Worm (Caenorhabditis elegans) whole organism, L2 larva: ENCODE results near the gene F38E9.4.

Experiments used
- ZK546.5 ChIP-seq: sonication (generic microtip); optimal IDR thresholded peaks from 2 replicates; lab custom pipeline; 2017; ENCODE audit warnings: missing biosample characterization, missing genetic modification characterization
- lsy-2 ChIP-seq, 2 experiments: fragments of 150-350 bp in 1 of 2; sonication (generic microtip) in 1 of 2; optimal IDR thresholded peaks; 2 replicates each; lab custom pipeline; 2014 to 2017; ENCODE audit warnings: missing biosample characterization in 2 of 2, missing genetic modification characterization in 2 of 2
- nhr-237 ChIP-seq: fragments of 150-350 bp; optimal IDR thresholded peaks from 2 replicates; lab custom pipeline; 2014; ENCODE audit warnings: missing biosample characterization, missing genetic modification characterization
- unc-62 ChIP-seq: fragments of 150-350 bp; optimal IDR thresholded peaks from 2 replicates; lab custom pipeline; 2014; ENCODE audit warnings: missing biosample characterization, missing genetic modification reagents, missing genetic modification characterization
- zag-1 ChIP-seq: fragments of 150-350 bp; optimal IDR thresholded peaks from 2 replicates; lab custom pipeline; 2014; ENCODE audit warnings: missing biosample characterization, missing genetic modification characterization
- ztf-11 ChIP-seq: sonication (generic microtip); optimal IDR thresholded peaks from 2 replicates; lab custom pipeline; 2017; ENCODE audit warnings: missing biosample characterization, missing genetic modification characterization

DNA sequence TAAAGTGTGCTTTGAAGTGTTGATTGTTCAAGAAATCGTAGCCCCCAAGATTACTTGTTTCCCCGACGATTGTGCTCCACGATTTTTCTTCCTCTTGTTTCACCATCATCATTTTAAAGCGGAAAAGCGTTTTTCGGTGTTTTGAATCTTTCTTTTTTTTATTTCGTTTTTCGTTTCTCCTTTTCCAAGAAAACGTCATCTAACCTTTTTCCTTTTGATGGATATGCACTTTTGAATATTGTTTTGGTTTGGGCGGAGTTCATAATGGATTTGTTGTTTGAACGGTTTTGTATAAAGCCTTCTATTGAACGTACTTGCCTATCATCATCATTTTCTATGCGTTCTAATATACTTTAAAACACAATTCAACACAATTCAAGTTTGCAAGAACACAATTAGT, 19.6 kb upstream of the F38E9.4 start, which contains the start of gene F38E9.6:
- TF ChIP-seq zag-1 (tag; lab: Kevin White, UChicago), result no peak
- TF ChIP-seq unc-62 (GFP tag; lab: Kevin White, UChicago), result no peak
- no peak for TF ChIP-seq lsy-2 (tag; optimal IDR thresholded peaks at IDR 0.05; lab: Kevin White, UChicago)
- TF ChIP-seq ztf-11 (tag; lab: Kevin White, UChicago), result no peak
- TF ChIP-seq ZK546.5 (tag; lab: Kevin White, UChicago), result no peak
- no peak for TF ChIP-seq nhr-237 (tag; lab: Kevin White, UChicago)
